Worm (Caenorhabditis elegans) whole organism, midembryonic: Measurements from ENCODE around the gene M199.2.

Experiments used
- T22C8.4 ChIP-seq: fragments of 200-800 bp; sonication (Bioruptor generic); IDR thresholded peaks from 2 replicates; pipeline ENCODE4 v1.3.6; 2022; ENCODE audit warnings: missing genetic modification characterization, missing compliant biosample characterization
- klf-2 ChIP-seq: fragments of 200-800 bp; sonication (Bioruptor generic); conservative IDR thresholded peaks from 2 replicates; pipeline ENCODE4 v1.3.6; 2022; ENCODE audit warnings: missing genetic modification reagents, missing genetic modification characterization, missing compliant biosample characterization
- ztf-29 ChIP-seq: fragments of 200-800 bp; sonication (Bioruptor generic); IDR thresholded peaks from 2 replicates; pipeline ENCODE4 v1.3.6; 2022; ENCODE audit warnings: missing genetic modification reagents, missing genetic modification characterization, missing compliant biosample characterization

DNA sequence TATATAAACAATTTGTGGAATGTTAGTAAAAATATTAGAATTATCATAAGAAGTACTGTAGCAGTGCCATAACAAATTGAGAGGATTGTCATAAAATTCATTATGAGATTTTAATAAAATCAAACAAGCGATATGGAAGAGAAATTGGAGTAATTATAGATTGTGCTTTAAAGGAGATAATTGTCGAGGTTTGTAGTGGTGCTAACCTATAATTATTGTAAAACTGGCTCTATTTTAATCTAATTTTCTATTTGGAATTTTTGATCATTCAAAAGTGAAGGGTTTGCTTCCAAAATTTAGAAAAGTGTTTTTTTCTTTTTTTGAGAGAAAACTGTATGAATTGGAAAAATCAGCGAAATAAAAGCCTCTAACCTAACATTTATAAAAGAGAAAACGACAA is 32.3 kb downstream of the M199.2 start, which contains the start of gene srg-51:
- no peak for TF ChIP-seq ztf-29
- no peak for TF ChIP-seq T22C8.4 (GFP tag; lab: Robert Waterston, UW)
- no peak for TF ChIP-seq klf-2
